Worm (Caenorhabditis elegans): ENCODE results near the gene F46F3.3.

F46F3.3 gene

DNA sequence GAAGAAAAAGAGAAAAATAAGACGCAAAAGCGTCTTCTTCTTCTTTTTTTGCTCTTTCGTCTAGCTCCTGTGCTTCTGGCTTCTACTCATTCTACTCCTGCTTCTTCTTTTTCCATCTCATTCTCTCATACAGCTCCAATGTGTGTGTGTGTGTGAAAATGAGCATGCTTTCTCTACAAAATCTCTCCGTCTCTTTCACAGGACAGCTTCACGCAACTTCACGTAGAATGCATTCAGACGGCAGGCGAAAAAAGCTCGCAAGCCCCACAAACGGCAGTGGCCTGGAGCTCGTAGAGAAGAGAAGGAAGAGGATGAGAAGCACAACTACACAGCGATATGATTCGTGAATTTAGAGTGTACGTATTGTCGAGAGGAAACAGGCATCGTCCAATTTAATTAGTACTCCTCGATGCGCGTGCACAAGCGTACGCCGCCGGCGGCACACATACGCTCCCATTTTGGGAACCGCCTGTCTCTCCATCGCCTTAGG, 25.9 kb upstream of the F46F3.3 start:
- TF ChIP-seq nhr-77 (tag; optimal IDR thresholded peaks at IDR 0.05) (no peak), sea-2 (GFP tag; optimal IDR thresholded peaks at IDR 0.05) (no peak), egl-5 (tag; optimal IDR thresholded peaks at IDR 0.05) (peak; percentile 16), nhr-43 (tag; optimal IDR thresholded peaks at IDR 0.05; ENCODE audit: poor library complexity, severe bottlenecking) (no peak), aly-2 (tag; optimal IDR thresholded peaks at IDR 0.05) (no peak), nhr-28 (tag; optimal IDR thresholded peaks at IDR 0.05) (no peak), unc-62 (GFP tag; optimal IDR thresholded peaks at IDR 0.05) (peak; percentile 5), hmg-11 (tag; optimal IDR thresholded peaks at IDR 0.05) (peak; percentile 27), lin-15B (tag; optimal IDR thresholded peaks at IDR 0.05) (peak; percentile 36), zag-1 (tag; optimal IDR thresholded peaks at IDR 0.05) (peak; percentile 14), ceh-28 (tag; optimal IDR thresholded peaks at IDR 0.05) (no peak), nhr-11 (tag; optimal IDR thresholded peaks at IDR 0.05) (peak; percentile 33), ztf-11 (tag; optimal IDR thresholded peaks at IDR 0.05) (no peak), tbx-2 (tag; optimal IDR thresholded peaks at IDR 0.05) (peak; percentile 25), ceh-82 (tag; optimal IDR thresholded peaks at IDR 0.05) (no peak), mml-1 (tag; optimal IDR thresholded peaks at IDR 0.05) (no peak), elt-2 (tag; optimal IDR thresholded peaks at IDR 0.05) (no peak), snpc-4 (tag; optimal IDR thresholded peaks at IDR 0.05) (peak; percentile 9), ceh-16 (tag; optimal IDR thresholded peaks at IDR 0.05) (no peak), nhr-23 (tag; optimal IDR thresholded peaks at IDR 0.05) (no peak), skn-1 (tag; optimal IDR thresholded peaks at IDR 0.05) (peak; percentile 59), R02D3.7 (tag; optimal IDR thresholded peaks at IDR 0.05) (no peak), fkh-10 (GFP tag; optimal IDR thresholded peaks at IDR 0.05) (peak; percentile 77), elt-3 (tag; optimal IDR thresholded peaks at IDR 0.05) (no peak), fos-1 (tag; optimal IDR thresholded peaks at IDR 0.05) (no peak), lsy-12 (tag; optimal IDR thresholded peaks at IDR 0.05) (no peak), egl-27 (tag; optimal IDR thresholded peaks at IDR 0.05) (no peak), fkh-2 (tag; optimal IDR thresholded peaks at IDR 0.05) (no peak), lin-39 (tag; optimal IDR thresholded peaks at IDR 0.05) (peak; percentile 56), daf-12 (tag; optimal IDR thresholded peaks at IDR 0.05) (no peak), ama-1 (optimal IDR thresholded peaks at IDR 0.05) (no peak), nhr-237 (tag; optimal IDR thresholded peaks at IDR 0.05) (no peak), unc-39 (tag; optimal IDR thresholded peaks at IDR 0.05) (no peak), mdl-1 (tag; optimal IDR thresholded peaks at IDR 0.05) (peak; percentile 54), nhr-76 (tag; optimal IDR thresholded peaks at IDR 0.05) (no peak), ceh-9 (tag; optimal IDR thresholded peaks at IDR 0.05) (no peak), nhr-12 (tag; optimal IDR thresholded peaks at IDR 0.05) (no peak), nfya-1 (tag; optimal IDR thresholded peaks at IDR 0.05; ENCODE audit: insufficient read depth) (peak; percentile 74)

ce11 chrV:11644166-11644565, 23.1 kb upstream of the F46F3.3 start, which contains the start of gene bir-1:
bir-1 (plus strand) TSS chrV:11644477.
- peak; percentile 87 for TF ChIP-seq snpc-4 (tag; optimal IDR thresholded peaks at IDR 0.05)
- TF ChIP-seq ztf-4 (tag; optimal IDR thresholded peaks at IDR 0.05), result no peak
- TF ChIP-seq nhr-76 (tag; optimal IDR thresholded peaks at IDR 0.05), result no peak
- TF ChIP-seq ama-1 (optimal IDR thresholded peaks at IDR 0.05), result no peak
- TF ChIP-seq nfya-1 (tag; optimal IDR thresholded peaks at IDR 0.05; ENCODE audit: insufficient read depth), result peak; percentile 81
- peak; percentile 17 for TF ChIP-seq pqm-1 (tag; optimal IDR thresholded peaks at IDR 0.05)
- TF ChIP-seq elt-2 (tag; optimal IDR thresholded peaks at IDR 0.05), result peak; percentile 30
- TF ChIP-seq hmg-11 (tag; optimal IDR thresholded peaks at IDR 0.05), result peak; percentile 26
- TF ChIP-seq lin-15B (tag; optimal IDR thresholded peaks at IDR 0.05), result peak; percentile 87
- TF ChIP-seq nhr-43 (tag; optimal IDR thresholded peaks at IDR 0.05; ENCODE audit: poor library complexity, severe bottlenecking), result peak; percentile 70
- no peak for TF ChIP-seq fkh-2 (tag; optimal IDR thresholded peaks at IDR 0.05)
- TF ChIP-seq ceh-82 (tag; optimal IDR thresholded peaks at IDR 0.05), result no peak
- no peak for TF ChIP-seq sea-2 (GFP tag; optimal IDR thresholded peaks at IDR 0.05)
- TF ChIP-seq elt-1 (tag; optimal IDR thresholded peaks at IDR 0.05), result no peak
- peak; percentile 55 for TF ChIP-seq nhr-23 (tag; optimal IDR thresholded peaks at IDR 0.05)
- no peak for TF ChIP-seq egl-27 (tag; optimal IDR thresholded peaks at IDR 0.05)
- no peak for TF ChIP-seq jun-1 (tag; optimal IDR thresholded peaks at IDR 0.05)
- TF ChIP-seq fkh-10 (GFP tag; optimal IDR thresholded peaks at IDR 0.05), result no peak
- TF ChIP-seq lin-39 (tag; optimal IDR thresholded peaks at IDR 0.05), result peak; percentile 87
- TF ChIP-seq eor-1 (tag; optimal IDR thresholded peaks at IDR 0.05), result no peak
- TF ChIP-seq nhr-11 (tag; optimal IDR thresholded peaks at IDR 0.05), result no peak
- no peak for TF ChIP-seq mml-1 (tag; optimal IDR thresholded peaks at IDR 0.05)
- peak; percentile 75 for TF ChIP-seq ceh-28 (tag; optimal IDR thresholded peaks at IDR 0.05)
- TF ChIP-seq nhr-77 (tag; optimal IDR thresholded peaks at IDR 0.05), result no peak
- no peak for TF ChIP-seq nhr-67 (tag; optimal IDR thresholded peaks at IDR 0.05)
- peak; percentile 50 for TF ChIP-seq egl-5 (tag; optimal IDR thresholded peaks at IDR 0.05)
- no peak for TF ChIP-seq aly-2 (tag; optimal IDR thresholded peaks at IDR 0.05)
- TF ChIP-seq tbx-2 (tag; optimal IDR thresholded peaks at IDR 0.05), result no peak
- no peak for TF ChIP-seq zag-1 (tag; optimal IDR thresholded peaks at IDR 0.05)
- TF ChIP-seq pha-4 (tag; optimal IDR thresholded peaks at IDR 0.05), result peak; percentile 78
- TF ChIP-seq daf-12 (tag; optimal IDR thresholded peaks at IDR 0.05), result no peak
- TF ChIP-seq nhr-237 (tag; optimal IDR thresholded peaks at IDR 0.05), result no peak
- TF ChIP-seq ZK546.5 (tag; optimal IDR thresholded peaks at IDR 0.05), result no peak
- TF ChIP-seq lsy-12 (tag; optimal IDR thresholded peaks at IDR 0.05), result no peak
- TF ChIP-seq ceh-16 (tag; optimal IDR thresholded peaks at IDR 0.05), result no peak
- TF ChIP-seq nhr-25 (tag; optimal IDR thresholded peaks at IDR 0.05), result peak; percentile 59
- TF ChIP-seq R02D3.7 (tag; optimal IDR thresholded peaks at IDR 0.05), result no peak
- TF ChIP-seq skn-1 (tag; optimal IDR thresholded peaks at IDR 0.05), result no peak
- TF ChIP-seq mdl-1 (tag; optimal IDR thresholded peaks at IDR 0.05), result peak; percentile 57
- TF ChIP-seq unc-62 (GFP tag; optimal IDR thresholded peaks at IDR 0.05), result no peak
- no peak for TF ChIP-seq ztf-11 (tag; optimal IDR thresholded peaks at IDR 0.05)
- no peak for TF ChIP-seq elt-3 (tag; optimal IDR thresholded peaks at IDR 0.05)
- no peak for TF ChIP-seq nhr-28 (tag; optimal IDR thresholded peaks at IDR 0.05)
- TF ChIP-seq fos-1 (tag; optimal IDR thresholded peaks at IDR 0.05), result no peak
